Worm (Caenorhabditis elegans) whole organism, mixed stage, embryonic: ENCODE measurements around the gene srsx-25.
A peak's percentile ranks its signal among the peaks of the same experiment; 100 is the strongest.

Experiments
- M03D4.4 ChIP-seq: sonication (generic microtip); optimal IDR thresholded peaks from 2 replicates; lab custom pipeline; 2017; ENCODE audit warnings: mild to moderate bottlenecking, missing genetic modification characterization, missing compliant biosample characterization
- bed-3 ChIP-seq: fragments of 200-800 bp; sonication (Bioruptor generic); optimal IDR thresholded peaks from 3 replicates; lab custom pipeline; 2018; ENCODE audit warnings: mild to moderate bottlenecking, missing genetic modification characterization, moderate library complexity, missing compliant biosample characterization
- blmp-1 ChIP-seq: fragments of 150-350 bp; optimal IDR thresholded peaks from 2 replicates; lab custom pipeline; 2014; ENCODE audit warnings: missing biosample characterization, missing genetic modification characterization
- ceh-39 ChIP-seq: fragments of 150-350 bp; optimal IDR thresholded peaks from 2 replicates; lab custom pipeline; 2014; ENCODE audit warnings: missing biosample characterization, missing genetic modification characterization
- ceh-43 ChIP-seq: fragments of 200-800 bp; sonication (Bioruptor generic); optimal IDR thresholded peaks from 2 replicates; lab custom pipeline; 2018; ENCODE audit warnings: mild to moderate bottlenecking, missing genetic modification characterization, moderate library complexity, missing compliant biosample characterization
- ceh-83 ChIP-seq: fragments of 200-800 bp; sonication (Bioruptor generic); optimal IDR thresholded peaks from 2 replicates; lab custom pipeline; 2018; ENCODE audit warnings: mild to moderate bottlenecking, missing genetic modification characterization, missing compliant biosample characterization
- ces-1 ChIP-seq: fragments of 150-350 bp; optimal IDR thresholded peaks from 2 replicates; lab custom pipeline; 2014; ENCODE audit warnings: missing biosample characterization, missing genetic modification reagents, missing genetic modification characterization
- cnd-1 ChIP-seq: fragments of 200-800 bp; sonication (Bioruptor generic); optimal IDR thresholded peaks from 2 replicates; lab custom pipeline; 2018; ENCODE audit warnings: mild to moderate bottlenecking, missing genetic modification characterization, missing compliant biosample characterization
- drap-1 ChIP-seq: fragments of 200-800 bp; sonication (Bioruptor generic); optimal IDR thresholded peaks from 3 replicates; lab custom pipeline; 2018; ENCODE audit warnings: mild to moderate bottlenecking, missing genetic modification characterization, missing compliant biosample characterization
- elt-1 ChIP-seq: sonication (generic microtip); optimal IDR thresholded peaks from 2 replicates; lab custom pipeline; 2017; ENCODE audit warnings: missing genetic modification characterization, mild to moderate bottlenecking, missing compliant biosample characterization, antibody characterized with exemption, moderate library complexity, borderline replicate concordance; ENCODE audit not compliant: insufficient read depth
- elt-3 ChIP-seq: fragments of 150-350 bp; optimal IDR thresholded peaks from 2 replicates; lab custom pipeline; 2014; ENCODE audit warnings: missing biosample characterization, missing genetic modification characterization
- flh-1 ChIP-seq: fragments of 200-800 bp; sonication (Bioruptor generic); optimal IDR thresholded peaks from 2 replicates; lab custom pipeline; 2018; ENCODE audit warnings: mild to moderate bottlenecking, missing genetic modification characterization, moderate library complexity, missing compliant biosample characterization
- ham-2 ChIP-seq: fragments of 200-800 bp; sonication (Bioruptor generic); optimal IDR thresholded peaks from 2 replicates; lab custom pipeline; 2018; ENCODE audit warnings: mild to moderate bottlenecking, missing genetic modification characterization, missing compliant biosample characterization
- hlh-1 ChIP-seq: fragments of 150-350 bp; optimal IDR thresholded peaks from 2 replicates; lab custom pipeline; 2014; ENCODE audit warnings: missing biosample characterization, missing genetic modification reagents, missing genetic modification characterization
- lin-13 ChIP-seq: fragments of 150-350 bp; optimal IDR thresholded peaks from 2 replicates; lab custom pipeline; 2014; ENCODE audit warnings: missing biosample characterization, missing genetic modification characterization
- lin-32 ChIP-seq: fragments of 200-800 bp; sonication (Bioruptor generic); optimal IDR thresholded peaks from 2 replicates; lab custom pipeline; 2018; ENCODE audit warnings: mild to moderate bottlenecking, missing genetic modification characterization, missing compliant biosample characterization
- lsy-2 ChIP-seq: fragments of 150-350 bp; optimal IDR thresholded peaks from 2 replicates; lab custom pipeline; 2014; ENCODE audit warnings: missing biosample characterization, missing genetic modification characterization
- mab-5 ChIP-seq: fragments of 150-350 bp; optimal IDR thresholded peaks from 2 replicates; lab custom pipeline; 2014; ENCODE audit warnings: missing biosample characterization, missing genetic modification characterization
- mep-1 ChIP-seq: fragments of 150-350 bp; optimal IDR thresholded peaks from 2 replicates; lab custom pipeline; 2017; ENCODE audit warnings: missing biosample characterization, missing genetic modification reagents, missing genetic modification characterization, inconsistent platforms
- mls-2 ChIP-seq: sonication (generic microtip); optimal IDR thresholded peaks from 2 replicates; lab custom pipeline; 2016; ENCODE audit warnings: mild to moderate bottlenecking, missing genetic modification characterization, moderate library complexity, missing compliant biosample characterization
- nhr-12 ChIP-seq: fragments of 150-350 bp; optimal IDR thresholded peaks from 2 replicates; lab custom pipeline; 2014; ENCODE audit warnings: missing biosample characterization, missing genetic modification characterization
- nhr-2 ChIP-seq: fragments of 150-350 bp; optimal IDR thresholded peaks from 2 replicates; lab custom pipeline; 2014; ENCODE audit warnings: missing biosample characterization, missing genetic modification characterization
- nhr-237 ChIP-seq: fragments of 150-350 bp; optimal IDR thresholded peaks from 2 replicates; lab custom pipeline; 2014; ENCODE audit warnings: missing biosample characterization, missing genetic modification characterization
- nhr-28 ChIP-seq: fragments of 150-350 bp; optimal IDR thresholded peaks from 2 replicates; lab custom pipeline; 2014; ENCODE audit warnings: missing biosample characterization, missing genetic modification characterization
- nhr-76 ChIP-seq: sonication (generic microtip); optimal IDR thresholded peaks from 2 replicates; lab custom pipeline; 2017; ENCODE audit warnings: missing biosample characterization, missing genetic modification characterization
- pha-4 ChIP-seq: fragments of 150-350 bp; optimal IDR thresholded peaks from 2 replicates; lab custom pipeline; 2018; ENCODE audit warnings: missing biosample characterization, missing genetic modification reagents, missing genetic modification characterization
- sem-2 ChIP-seq: fragments of 200-800 bp; sonication (Bioruptor generic); optimal IDR thresholded peaks from 2 replicates; lab custom pipeline; 2018; ENCODE audit warnings: mild to moderate bottlenecking, missing genetic modification characterization, missing compliant biosample characterization
- snpc-4 ChIP-seq: fragments of 150-350 bp; optimal IDR thresholded peaks from 2 replicates; lab custom pipeline; 2014; ENCODE audit warnings: missing biosample characterization, missing genetic modification characterization
- sptf-1 ChIP-seq: sonication (generic microtip); optimal IDR thresholded peaks from 2 replicates; lab custom pipeline; 2017; ENCODE audit warnings: mild to moderate bottlenecking, missing genetic modification characterization, moderate library complexity, missing compliant biosample characterization
- tbx-8 ChIP-seq: fragments of 200-800 bp; sonication (Bioruptor generic); optimal IDR thresholded peaks from 2 replicates; lab custom pipeline; 2018; ENCODE audit warnings: mild to moderate bottlenecking, missing genetic modification characterization, moderate library complexity, missing compliant biosample characterization
- unc-120 ChIP-seq: sonication (generic microtip); optimal IDR thresholded peaks from 2 replicates; lab custom pipeline; 2017; ENCODE audit warnings: missing genetic modification characterization, missing compliant biosample characterization; ENCODE audit not compliant: poor library complexity, severe bottlenecking
- unc-39 ChIP-seq: fragments of 150-350 bp; optimal IDR thresholded peaks from 2 replicates; lab custom pipeline; 2014; ENCODE audit warnings: missing biosample characterization, missing genetic modification characterization
- unc-62 ChIP-seq: fragments of 150-350 bp; optimal IDR thresholded peaks from 2 replicates; lab custom pipeline; 2014; ENCODE audit warnings: missing biosample characterization, missing genetic modification reagents, missing genetic modification characterization
- zip-8 ChIP-seq: fragments of 150-350 bp; optimal IDR thresholded peaks from 2 replicates; lab custom pipeline; 2014; ENCODE audit warnings: missing biosample characterization, missing genetic modification characterization
- ztf-11 ChIP-seq: fragments of 150-350 bp; optimal IDR thresholded peaks from 2 replicates; lab custom pipeline; 2014; ENCODE audit warnings: missing biosample characterization, missing genetic modification characterization

srsx-25 gene

ce11 chrIV:13383763-13384436 is 18.9 kb downstream of the srsx-25 start, which contains the start of gene rab-19:
rab-19 (minus strand) TSS chrIV:13384386.
- TF ChIP-seq elt-3 (tag; lab: Kevin White, UChicago) (no peak), mls-2 (tag; lab: Kevin White, UChicago) (no peak), ztf-11 (tag; lab: Kevin White, UChicago) (no peak), bed-3 (no peak), ces-1 (peak; percentile 91), sptf-1 (tag; lab: Kevin White, UChicago) (no peak), nhr-12 (tag; lab: Kevin White, UChicago) (no peak)
- TF ChIP-seq, all 35 proteins: peak for 1

- TF ChIP-seq blmp-1 (tag; lab: Kevin White, UChicago), result peak; percentile 57
- TF ChIP-seq snpc-4 (tag; lab: Kevin White, UChicago), result no peak
- TF ChIP-seq elt-3 (tag; lab: Kevin White, UChicago), result no peak
- peak; percentile 66 for TF ChIP-seq nhr-237
- peak; percentile 89 for TF ChIP-seq sptf-1 (tag; lab: Kevin White, UChicago)
- no peak for TF ChIP-seq lin-32 (GFP tag; lab: Kevin White, UChicago)
- peak; percentile 76 for TF ChIP-seq lsy-2
- peak; percentile 80 for TF ChIP-seq M03D4.4
- peak; percentile 69 for TF ChIP-seq ceh-83 (GFP tag; lab: Kevin White, UChicago)
- TF ChIP-seq nhr-12 (tag; lab: Kevin White, UChicago), result no peak
- peak; percentile 78 for TF ChIP-seq hlh-1 (tag; lab: Kevin White, UChicago)
- no peak for TF ChIP-seq tbx-8 (GFP tag; lab: Kevin White, UChicago)
- TF ChIP-seq ceh-43 (GFP tag; lab: Kevin White, UChicago), result peak; percentile 74
- peak; percentile 21 for TF ChIP-seq flh-1 (GFP tag; lab: Kevin White, UChicago)
- peak; percentile 2 for TF ChIP-seq mab-5 (tag; lab: Kevin White, UChicago)
- no peak for TF ChIP-seq unc-39
- TF ChIP-seq zip-8, result no peak
- TF ChIP-seq mls-2 (tag; lab: Kevin White, UChicago), result peak; percentile 76
- TF ChIP-seq lin-13 (tag; lab: Kevin White, UChicago), result peak; percentile 63
- peak; percentile 58 for TF ChIP-seq cnd-1 (tag; lab: Kevin White, UChicago)
- peak; percentile 92 for TF ChIP-seq ces-1
- peak; percentile 85 for TF ChIP-seq ham-2
- peak; percentile 64 for TF ChIP-seq pha-4 (tag; lab: Kevin White, UChicago)
- TF ChIP-seq unc-62 (GFP tag; lab: Kevin White, UChicago), result peak; percentile 43
- no peak for TF ChIP-seq bed-3
- TF ChIP-seq unc-120 (tag; lab: Kevin White, UChicago), result peak; percentile 72
- TF ChIP-seq mep-1, result peak; percentile 89
- no peak for TF ChIP-seq sem-2
- TF ChIP-seq elt-1 (tag; lab: Kevin White, UChicago), result no peak
- TF ChIP-seq nhr-2 (tag; lab: Kevin White, UChicago), result peak; percentile 8
- TF ChIP-seq nhr-76, result peak; percentile 64
- TF ChIP-seq ceh-39 (tag; lab: Kevin White, UChicago), result peak; percentile 78
- peak; percentile 75 for TF ChIP-seq drap-1 (GFP tag; lab: Kevin White, UChicago)
- TF ChIP-seq nhr-28, result peak; percentile 62
- TF ChIP-seq ztf-11 (tag; lab: Kevin White, UChicago), result peak; percentile 72
Measured at ce11 chrIV:13386043-13386442, 21.1 kb downstream of the srsx-25 start, which contains the start of the genes Y62E10A.20, Y62E10A.23 and mdt-9. Y62E10A.20 (minus strand) TSS chrIV:13386091. Y62E10A.23 (plus strand) TSS chrIV:13386324. mdt-9 (plus strand) TSS chrIV:13386380.

ce11 chrIV:13386903-13387302 is 21.9 kb downstream of the srsx-25 start, which contains the start of gene lsm-3:
lsm-3 (plus strand) TSS chrIV:13387203.
- no peak for TF ChIP-seq unc-39
- TF ChIP-seq tbx-8 (GFP tag; lab: Kevin White, UChicago), result no peak
- TF ChIP-seq snpc-4 (tag; lab: Kevin White, UChicago), result no peak
- no peak for TF ChIP-seq ztf-11 (tag; lab: Kevin White, UChicago)
